Worm (Caenorhabditis elegans) whole organism, young adult: ENCODE results near the gene C01G10.10.

Source experiments
- B0035.1 ChIP-seq: sonication (generic microtip); optimal IDR thresholded peaks from 2 replicates; lab custom pipeline; 2016; ENCODE audit warnings: missing genetic modification characterization, mild to moderate bottlenecking, missing compliant biosample characterization, missing genotype, missing genetic modification reagents
- B0261.1 ChIP-seq: sonication (generic microtip); optimal IDR thresholded peaks from 2 replicates; lab custom pipeline; 2016; ENCODE audit warnings: mild to moderate bottlenecking, missing genetic modification characterization, moderate library complexity, missing compliant biosample characterization
- B0336.3 ChIP-seq: fragments of 200-800 bp; sonication (Bioruptor generic); IDR thresholded peaks from 2 replicates; pipeline ENCODE4 v1.3.6; 2022; ENCODE audit warnings: missing genetic modification characterization, missing compliant biosample characterization
- C17E4.6 ChIP-seq: fragments of 200-800 bp; sonication (Bioruptor generic); IDR thresholded peaks from 2 replicates; pipeline ENCODE4 v1.3.6; 2022; ENCODE audit warnings: missing genetic modification reagents, missing genetic modification characterization, missing compliant biosample characterization
- D2030.7 ChIP-seq: fragments of 200-800 bp; sonication (Bioruptor generic); IDR thresholded peaks from 2 replicates; pipeline ENCODE4 v1.3.6; 2022; ENCODE audit warnings: missing genetic modification reagents, missing genetic modification characterization, missing compliant biosample characterization
- F23B12.7 ChIP-seq: sonication (generic microtip); optimal IDR thresholded peaks from 2 replicates; lab custom pipeline; 2017; ENCODE audit warnings: missing genetic modification characterization, mild to moderate bottlenecking, missing compliant biosample characterization, antibody characterized with exemption, moderate library complexity; ENCODE audit not compliant: insufficient read depth
- F33H1.4 ChIP-seq: fragments of 200-800 bp; sonication (Bioruptor generic); IDR thresholded peaks from 2 replicates; pipeline ENCODE4 v1.3.6; 2022; ENCODE audit warnings: missing genetic modification reagents, missing genetic modification characterization, missing compliant biosample characterization
- F37B4.10 ChIP-seq: fragments of 200-800 bp; sonication (Bioruptor generic); IDR thresholded peaks from 2 replicates; pipeline ENCODE4 v1.3.6; 2022; ENCODE audit warnings: missing genetic modification characterization, missing compliant biosample characterization
- F52B5.7 ChIP-seq: sonication (generic microtip); optimal IDR thresholded peaks from 2 replicates; lab custom pipeline; 2016; ENCODE audit warnings: mild to moderate bottlenecking, missing genetic modification characterization, missing compliant biosample characterization
- F57A8.1 ChIP-seq: fragments of 200-800 bp; sonication (Bioruptor generic); optimal IDR thresholded peaks from 2 replicates; lab custom pipeline; 2018; ENCODE audit warnings: mild to moderate bottlenecking, missing genetic modification characterization, moderate library complexity, missing compliant biosample characterization
- K11D2.4 ChIP-seq: fragments of 200-800 bp; sonication (Bioruptor generic); IDR thresholded peaks from 2 replicates; pipeline ENCODE4 v1.3.6; 2022; ENCODE audit warnings: missing genetic modification reagents, missing genetic modification characterization, missing compliant biosample characterization
- K12H6.12 ChIP-seq: fragments of 200-800 bp; sonication (Bioruptor generic); optimal IDR thresholded peaks from 2 replicates; lab custom pipeline; 2018; ENCODE audit warnings: mild to moderate bottlenecking, missing genetic modification characterization, missing compliant biosample characterization
- T26A5.8 ChIP-seq: sonication (generic microtip); optimal IDR thresholded peaks from 2 replicates; lab custom pipeline; 2016; ENCODE audit warnings: missing genetic modification characterization, missing compliant biosample characterization
- Y67H2A.10 ChIP-seq: fragments of 200-800 bp; sonication (Bioruptor generic); conservative IDR thresholded peaks from 2 replicates; pipeline ENCODE4 v1.3.6; 2022; ENCODE audit warnings: missing genetic modification reagents, missing genetic modification characterization, missing compliant biosample characterization
- Y79H2A.3 ChIP-seq: fragments of 200-800 bp; sonication (Bioruptor generic); conservative IDR thresholded peaks from 2 replicates; pipeline ENCODE4 v1.3.6; 2022; ENCODE audit warnings: missing genetic modification reagents, missing genetic modification characterization, missing compliant biosample characterization
- attf-5 ChIP-seq: fragments of 200-800 bp; sonication (Bioruptor generic); optimal IDR thresholded peaks from 2 replicates; lab custom pipeline; 2018; ENCODE audit warnings: mild to moderate bottlenecking, missing genetic modification characterization, missing compliant biosample characterization
- cebp-2 ChIP-seq: fragments of 200-800 bp; sonication (Bioruptor generic); IDR thresholded peaks from 2 replicates; pipeline ENCODE4 v1.3.6; 2022; ENCODE audit warnings: missing genetic modification characterization, missing compliant biosample characterization
- ceh-79 ChIP-seq: sonication (generic microtip); optimal IDR thresholded peaks from 2 replicates; lab custom pipeline; 2017; ENCODE audit warnings: mild to moderate bottlenecking, missing genetic modification characterization, missing compliant biosample characterization
- chd-7 ChIP-seq: sonication (generic microtip); optimal IDR thresholded peaks from 2 replicates; lab custom pipeline; 2016; ENCODE audit warnings: mild to moderate bottlenecking, missing genetic modification characterization, moderate library complexity, missing compliant biosample characterization
- die-1 ChIP-seq: sonication (generic microtip); optimal IDR thresholded peaks from 2 replicates; lab custom pipeline; 2016; ENCODE audit warnings: missing genotype, mild to moderate bottlenecking, missing genetic modification characterization, missing compliant biosample characterization
- dox-1 ChIP-seq: fragments of 200-800 bp; sonication (Bioruptor generic); IDR thresholded peaks from 2 replicates; pipeline ENCODE4 v1.3.6; 2022; ENCODE audit warnings: missing genetic modification reagents, missing genetic modification characterization, missing compliant biosample characterization
- hlh-12 ChIP-seq: sonication (generic microtip); optimal IDR thresholded peaks from 2 replicates; lab custom pipeline; 2016; ENCODE audit warnings: missing genetic modification characterization, missing compliant biosample characterization
- hlh-26 ChIP-seq: fragments of 200-800 bp; sonication (Bioruptor generic); conservative IDR thresholded peaks from 2 replicates; pipeline ENCODE4 v1.3.6; 2022; ENCODE audit warnings: missing genetic modification reagents, missing genetic modification characterization, missing compliant biosample characterization
- hmg-20 ChIP-seq: fragments of 200-800 bp; sonication (Bioruptor generic); IDR thresholded peaks from 2 replicates; pipeline ENCODE4 v1.3.6; 2022; ENCODE audit warnings: missing genetic modification reagents, missing genetic modification characterization, missing compliant biosample characterization
- lin-26 ChIP-seq: fragments of 200-800 bp; sonication (Bioruptor generic); IDR thresholded peaks from 2 replicates; pipeline ENCODE4 v1.3.6; 2022; ENCODE audit warnings: missing genetic modification reagents, missing genetic modification characterization, missing compliant biosample characterization
- lsl-1 ChIP-seq: fragments of 200-800 bp; sonication (Bioruptor generic); optimal IDR thresholded peaks from 2 replicates; lab custom pipeline; 2018; ENCODE audit warnings: mild to moderate bottlenecking, missing genetic modification characterization, moderate library complexity, missing compliant biosample characterization
- lsy-27 ChIP-seq: sonication (generic microtip); optimal IDR thresholded peaks from 2 replicates; lab custom pipeline; 2017; ENCODE audit warnings: missing genetic modification characterization, mild to moderate bottlenecking, missing compliant biosample characterization, antibody characterized with exemption, missing genotype, borderline replicate concordance; ENCODE audit not compliant: insufficient read depth
- madf-6 ChIP-seq: fragments of 200-800 bp; sonication (Bioruptor generic); IDR thresholded peaks from 2 replicates; pipeline ENCODE4 v1.3.6; 2022; ENCODE audit warnings: missing genetic modification reagents, missing genetic modification characterization, missing compliant biosample characterization
- mcd-1 ChIP-seq: fragments of 200-800 bp; sonication (Bioruptor generic); IDR thresholded peaks from 2 replicates; pipeline ENCODE4 v1.3.6; 2022; ENCODE audit warnings: missing genetic modification reagents, missing genetic modification characterization, missing compliant biosample characterization
- mel-28 ChIP-seq: sonication (generic microtip); optimal IDR thresholded peaks from 2 replicates; lab custom pipeline; 2016; ENCODE audit warnings: borderline replicate concordance, mild to moderate bottlenecking, missing genetic modification characterization, missing compliant biosample characterization
- nfyb-1 ChIP-seq: fragments of 200-800 bp; sonication (Bioruptor generic); IDR thresholded peaks from 2 replicates; pipeline ENCODE4 v1.3.6; 2022; ENCODE audit warnings: missing genetic modification reagents, missing genetic modification characterization, missing compliant biosample characterization
- nhr-179 ChIP-seq: sonication (generic microtip); optimal IDR thresholded peaks from 2 replicates; lab custom pipeline; 2016; ENCODE audit warnings: mild to moderate bottlenecking, missing genetic modification characterization, missing compliant biosample characterization
- pha-4 ChIP-seq: fragments of 150-350 bp; sonication (generic microtip); optimal IDR thresholded peaks from 2 replicates; lab custom pipeline; 2014; ENCODE audit warnings: missing biosample characterization, missing genetic modification reagents, missing genetic modification characterization
- rpc-1 ChIP-seq, 2 experiments: fragments of 150-350 bp in 1 of 2; sonication (generic microtip) in 1 of 2; optimal IDR thresholded peaks; 2 replicates each; lab custom pipeline; 2014 to 2018; ENCODE audit warnings: missing biosample characterization in 1 of 2, missing genetic modification characterization in 1 of 2, missing genetic modification reagents in 1 of 2, missing genotype in 1 of 2
- sdz-38 ChIP-seq: sonication (generic microtip); optimal IDR thresholded peaks from 2 replicates; lab custom pipeline; 2016; ENCODE audit warnings: missing genotype, missing genetic modification characterization, missing compliant biosample characterization
- sea-2 ChIP-seq: fragments of 200-800 bp; sonication (Bioruptor generic); IDR thresholded peaks from 2 replicates; pipeline ENCODE4 v1.3.6; 2022; ENCODE audit warnings: missing genetic modification characterization, missing compliant biosample characterization
- somi-1 ChIP-seq: fragments of 200-800 bp; sonication (Bioruptor generic); optimal IDR thresholded peaks from 2 replicates; lab custom pipeline; 2018; ENCODE audit warnings: mild to moderate bottlenecking, missing genetic modification characterization, missing compliant biosample characterization
- tbp1 ChIP-seq: fragments of 200-800 bp; sonication (Bioruptor generic); optimal IDR thresholded peaks from 2 replicates; lab custom pipeline; 2018; ENCODE audit warnings: mild to moderate bottlenecking, missing genetic modification characterization, missing compliant biosample characterization
- unc-130 ChIP-seq: sonication (generic microtip); optimal IDR thresholded peaks from 2 replicates; lab custom pipeline; 2016; ENCODE audit warnings: missing genetic modification reagents, missing genetic modification characterization, missing compliant biosample characterization
- unc-62 ChIP-seq: fragments of 150-350 bp; optimal IDR thresholded peaks from 2 replicates; lab custom pipeline; 2014; ENCODE audit warnings: missing biosample characterization, missing genetic modification reagents, missing genetic modification characterization
- xnd-1 ChIP-seq: sonication (generic microtip); optimal IDR thresholded peaks from 2 replicates; lab custom pipeline; 2016; ENCODE audit warnings: missing genotype, missing genetic modification reagents, missing genetic modification characterization, missing compliant biosample characterization
- ztf-18 ChIP-seq: sonication (generic microtip); optimal IDR thresholded peaks from 2 replicates; lab custom pipeline; 2016; ENCODE audit warnings: missing genotype, mild to moderate bottlenecking, missing genetic modification characterization, missing compliant biosample characterization
- ztf-26 ChIP-seq: sonication (generic microtip); optimal IDR thresholded peaks from 2 replicates; lab custom pipeline; 2017; ENCODE audit warnings: missing genetic modification characterization, missing compliant biosample characterization

Gene C01G10.10

ce11 chrV:15069435-15069985 lies 12.7 kb downstream of the C01G10.10 start:
- no peak for TF ChIP-seq F57A8.1
- peak; percentile 42; the same call in 1 of the 2 replicates for TF ChIP-seq D2030.7
- TF ChIP-seq lsl-1 (GFP tag; lab: Kevin White, UChicago): peak; percentile 62
- TF ChIP-seq, all 124 proteins: peak for 2

- TF ChIP-seq nhr-179 (tag; lab: Kevin White, UChicago): no peak
- TF ChIP-seq dox-1: no peak
- no peak for TF ChIP-seq unc-130 (GFP tag; lab: Kevin White, UChicago)
- TF ChIP-seq K12H6.12 (tag; lab: Kevin White, UChicago): no peak
- TF ChIP-seq T26A5.8 (tag; lab: Kevin White, UChicago): no peak
- TF ChIP-seq nfyb-1 (GFP tag; lab: Robert Waterston, UW): no peak
- no peak for TF ChIP-seq lin-26 (GFP tag; lab: Robert Waterston, UW)
- TF ChIP-seq rpc-1 (optimal IDR thresholded peaks at IDR 0.05; lab: Kevin White, UChicago): no peak
- TF ChIP-seq rpc-1 (tag; optimal IDR thresholded peaks at IDR 0.05; lab: Kevin White, UChicago): no peak
These were observed 13.9 kb downstream of the C01G10.10 start, which contains the start of gene dnj-3 for ce11 chrV:15068378-15068777. TSS of gene dnj-3 (plus strand) at chrV:15068678.

ce11 chrV:15067165-15067564 lies 15.1 kb downstream of the C01G10.10 start, which contains the start of gene C25D7.10:
TSS of gene C25D7.10 (plus strand) at chrV:15067465.
- TF ChIP-seq F37B4.10 (GFP tag; lab: Robert Waterston, UW) (no peak), cebp-2 (0 out of 2 replicates have a peak, but pooled peaks have one; percentile 65), ztf-18 (tag; lab: Kevin White, UChicago) (no peak), madf-6 (0 out of 2 replicates have a peak, but pooled peaks have one; percentile 23), hlh-26 (GFP tag; lab: Robert Waterston, UW) (no peak), mcd-1 (GFP tag; lab: Robert Waterston, UW) (no peak)

- peak; percentile 47 for TF ChIP-seq unc-130 (GFP tag; lab: Kevin White, UChicago)
- peak; percentile 76 for TF ChIP-seq F33H1.4 (GFP tag; lab: Robert Waterston, UW)
- no peak for TF ChIP-seq unc-62 (GFP tag; lab: Kevin White, UChicago)
- TF ChIP-seq hlh-12 (tag; lab: Kevin White, UChicago): no peak
- no peak for TF ChIP-seq hlh-26 (GFP tag; lab: Robert Waterston, UW)
- TF ChIP-seq lsy-27 (tag; lab: Kevin White, UChicago): no peak
- TF ChIP-seq ceh-79: no peak
- no peak for TF ChIP-seq B0336.3 (GFP tag; lab: Robert Waterston, UW)
- TF ChIP-seq sea-2: no peak
- no peak for TF ChIP-seq sdz-38
- TF ChIP-seq die-1 (tag; lab: Kevin White, UChicago): no peak
- TF ChIP-seq ztf-26 (tag; lab: Kevin White, UChicago): no peak
- TF ChIP-seq attf-5 (GFP tag; lab: Kevin White, UChicago): no peak
- no peak for TF ChIP-seq Y79H2A.3 (GFP tag; lab: Robert Waterston, UW)
- no peak for TF ChIP-seq C17E4.6 (GFP tag; lab: Robert Waterston, UW)
- TF ChIP-seq B0261.1 (tag; lab: Kevin White, UChicago): no peak
- TF ChIP-seq Y67H2A.10 (GFP tag; lab: Robert Waterston, UW): no peak
- TF ChIP-seq lsl-1 (GFP tag; lab: Kevin White, UChicago): peak; percentile 97
- no peak for TF ChIP-seq F52B5.7 (tag; lab: Kevin White, UChicago)
- TF ChIP-seq B0035.1 (tag; lab: Kevin White, UChicago): no peak
- no peak for TF ChIP-seq tbp1
- TF ChIP-seq F23B12.7 (tag; lab: Kevin White, UChicago): no peak
- TF ChIP-seq hmg-20 (GFP tag; lab: Robert Waterston, UW): no peak
- TF ChIP-seq somi-1: no peak
- no peak for TF ChIP-seq mel-28 (tag; lab: Kevin White, UChicago)
- TF ChIP-seq T26A5.8 (tag; lab: Kevin White, UChicago): no peak
- peak; percentile 72 for TF ChIP-seq xnd-1 (tag; lab: Kevin White, UChicago)
- no peak for TF ChIP-seq K11D2.4 (GFP tag; lab: Robert Waterston, UW)
- no peak for TF ChIP-seq pha-4
- no peak for TF ChIP-seq cebp-2
- no peak for TF ChIP-seq chd-7 (tag; lab: Kevin White, UChicago)
These were observed 16.3 kb downstream of the C01G10.10 start, which contains the start of gene otub-1 for ce11 chrV:15065837-15066348. TSS of gene otub-1 (plus strand) at chrV:15066298.
